Worm (Caenorhabditis elegans) whole organism, L1 larva: ENCODE data around the gene cdk-4.
A peak's percentile ranks its signal among the peaks of the same experiment; 100 is the strongest.

ENCODE experiments used
- C04F5.9 ChIP-seq: sonication (generic microtip); optimal IDR thresholded peaks from 2 replicates; lab custom pipeline; 2016; ENCODE audit warnings: missing genetic modification characterization, missing compliant biosample characterization
- C16A3.4 ChIP-seq: fragments of 150-350 bp; optimal IDR thresholded peaks from 2 replicates; lab custom pipeline; 2014; ENCODE audit warnings: missing biosample characterization, missing genetic modification characterization
- C34B4.2 ChIP-seq: sonication (generic microtip); optimal IDR thresholded peaks from 2 replicates; lab custom pipeline; 2017; ENCODE audit warnings: mild to moderate bottlenecking, missing genetic modification characterization, missing compliant biosample characterization
- F16B12.6 ChIP-seq: fragments of 150-350 bp; optimal IDR thresholded peaks from 2 replicates; lab custom pipeline; 2014; ENCODE audit warnings: missing biosample characterization, missing genetic modification characterization
- aly-2 ChIP-seq: fragments of 150-350 bp; optimal IDR thresholded peaks from 2 replicates; lab custom pipeline; 2014; ENCODE audit warnings: missing biosample characterization, missing genetic modification characterization
- ceh-8 ChIP-seq: fragments of 200-800 bp; sonication (Bioruptor generic); optimal IDR thresholded peaks from 2 replicates; lab custom pipeline; 2018; ENCODE audit warnings: mild to moderate bottlenecking, missing genetic modification characterization, moderate library complexity, missing compliant biosample characterization
- ceh-82 ChIP-seq, 3 experiments: fragments of 150-350 bp in 1 of 3; sonication (generic microtip) in 2 of 3; optimal IDR thresholded peaks; 2 replicates each; lab custom pipeline; 2014 to 2017; ENCODE audit warnings: missing biosample characterization in 3 of 3, missing genetic modification characterization in 3 of 3
- dsc-1 ChIP-seq: sonication (generic microtip); optimal IDR thresholded peaks from 2 replicates; lab custom pipeline; 2016; ENCODE audit warnings: mild to moderate bottlenecking, missing genetic modification characterization, missing compliant biosample characterization
- efl-1 ChIP-seq, 4 experiments: fragments of 150-350 bp; optimal IDR thresholded peaks in 3 of 4; peaks in 1 of 4; 1 replicate in 1 of 4; 2 replicates in 3 of 4; lab custom pipeline; 2014; ENCODE audit warnings: missing biosample characterization in 2 of 4, missing genetic modification characterization in 2 of 4, missing genetic modification reagents in 2 of 4
- egl-13 ChIP-seq: sonication (generic microtip); optimal IDR thresholded peaks from 2 replicates; lab custom pipeline; 2016; ENCODE audit warnings: missing genotype, missing genetic modification reagents, missing genetic modification characterization, missing compliant biosample characterization
- elt-2 ChIP-seq: sonication (generic microtip); optimal IDR thresholded peaks from 2 replicates; lab custom pipeline; 2016; ENCODE audit warnings: missing genetic modification characterization, mild to moderate bottlenecking, inconsistent platforms, missing compliant biosample characterization, missing genetic modification reagents
- elt-3 ChIP-seq, 6 experiments: fragments of 150-350 bp in 1 of 6; sonication (generic microtip); optimal IDR thresholded peaks; 2 replicates each; lab custom pipeline; 2017 to 2018; ENCODE audit warnings: missing biosample characterization in 6 of 6, missing genetic modification characterization in 6 of 6, inconsistent platforms in 1 of 6
- fkh-10 ChIP-seq: sonication (generic microtip); optimal IDR thresholded peaks from 2 replicates; lab custom pipeline; 2017; ENCODE audit warnings: missing biosample characterization, missing genetic modification reagents, missing genetic modification characterization
- fkh-8 ChIP-seq: sonication (generic microtip); optimal IDR thresholded peaks from 2 replicates; lab custom pipeline; 2016; ENCODE audit warnings: mild to moderate bottlenecking, missing genetic modification characterization, missing compliant biosample characterization
- grh-1 ChIP-seq: fragments of 200-800 bp; sonication (Bioruptor generic); IDR thresholded peaks from 2 replicates; pipeline ENCODE4 v1.3.6; 2022; ENCODE audit warnings: missing genetic modification reagents, missing genetic modification characterization, missing compliant biosample characterization
- hlh-17 ChIP-seq: fragments of 200-800 bp; sonication (Bioruptor generic); optimal IDR thresholded peaks from 2 replicates; lab custom pipeline; 2018; ENCODE audit warnings: missing genetic modification characterization, mild to moderate bottlenecking, missing compliant biosample characterization, moderate library complexity, borderline replicate concordance
- hlh-4 ChIP-seq: sonication (generic microtip); optimal IDR thresholded peaks from 2 replicates; lab custom pipeline; 2016; ENCODE audit warnings: mild to moderate bottlenecking, missing genetic modification characterization, missing compliant biosample characterization
- irx-1 ChIP-seq: sonication (generic microtip); optimal IDR thresholded peaks from 2 replicates; lab custom pipeline; 2016; ENCODE audit warnings: missing genetic modification characterization, missing compliant biosample characterization
- lin-14 ChIP-seq: fragments of 200-800 bp; sonication (Bioruptor generic); optimal IDR thresholded peaks from 2 replicates; lab custom pipeline; 2018; ENCODE audit warnings: mild to moderate bottlenecking, missing genetic modification characterization, moderate library complexity, missing compliant biosample characterization
- lir-3 ChIP-seq: sonication (generic microtip); optimal IDR thresholded peaks from 2 replicates; lab custom pipeline; 2016; ENCODE audit warnings: mild to moderate bottlenecking, missing genetic modification characterization, moderate library complexity, missing compliant biosample characterization; ENCODE audit not compliant: poor library complexity
- nhr-28 ChIP-seq: fragments of 150-350 bp; optimal IDR thresholded peaks from 2 replicates; lab custom pipeline; 2014; ENCODE audit warnings: missing biosample characterization, missing genetic modification characterization
- nhr-47 ChIP-seq: sonication (generic microtip); optimal IDR thresholded peaks from 2 replicates; lab custom pipeline; 2016; ENCODE audit warnings: mild to moderate bottlenecking, missing genetic modification characterization, moderate library complexity, missing compliant biosample characterization
- nhr-71 ChIP-seq: sonication (generic microtip); optimal IDR thresholded peaks from 2 replicates; lab custom pipeline; 2016; ENCODE audit warnings: mild to moderate bottlenecking, missing genetic modification characterization, moderate library complexity, missing compliant biosample characterization
- nhr-85 ChIP-seq: sonication (generic microtip); peaks from one replicate; lab custom pipeline; 2016; ENCODE audit warnings: missing genetic modification characterization, inconsistent platforms, missing compliant biosample characterization
- nhr-90 ChIP-seq: sonication (generic microtip); optimal IDR thresholded peaks from 2 replicates; lab custom pipeline; 2016; ENCODE audit warnings: mild to moderate bottlenecking, missing genetic modification characterization, missing compliant biosample characterization; ENCODE audit not compliant: poor library complexity
- pag-3 ChIP-seq: sonication (generic microtip); optimal IDR thresholded peaks from 2 replicates; lab custom pipeline; 2017; ENCODE audit warnings: missing genetic modification characterization, mild to moderate bottlenecking, missing compliant biosample characterization, antibody characterized with exemption, borderline replicate concordance; ENCODE audit not compliant: insufficient read depth
- pax-3 ChIP-seq: fragments of 200-800 bp; sonication (Bioruptor generic); optimal IDR thresholded peaks from 2 replicates; lab custom pipeline; 2018; ENCODE audit warnings: mild to moderate bottlenecking, missing genetic modification characterization, moderate library complexity, missing compliant biosample characterization
- snpc-4 ChIP-seq: fragments of 150-350 bp; optimal IDR thresholded peaks from 2 replicates; lab custom pipeline; 2014; ENCODE audit warnings: missing biosample characterization, missing genetic modification characterization
- sox-4 ChIP-seq: sonication (generic microtip); optimal IDR thresholded peaks from 2 replicates; lab custom pipeline; 2016; ENCODE audit warnings: missing genetic modification characterization, missing compliant biosample characterization
- unc-130 ChIP-seq: fragments of 150-350 bp; optimal IDR thresholded peaks from 2 replicates; lab custom pipeline; 2017; ENCODE audit warnings: missing biosample characterization, missing genetic modification characterization, inconsistent platforms
- ztf-11 ChIP-seq, 2 experiments: sonication (generic microtip); optimal IDR thresholded peaks; 2 replicates each; lab custom pipeline; 2016 to 2017; ENCODE audit warnings: missing genetic modification characterization in 2 of 2, missing biosample characterization in 1 of 2, missing compliant biosample characterization in 1 of 2

The cdk-4 gene

DNA sequence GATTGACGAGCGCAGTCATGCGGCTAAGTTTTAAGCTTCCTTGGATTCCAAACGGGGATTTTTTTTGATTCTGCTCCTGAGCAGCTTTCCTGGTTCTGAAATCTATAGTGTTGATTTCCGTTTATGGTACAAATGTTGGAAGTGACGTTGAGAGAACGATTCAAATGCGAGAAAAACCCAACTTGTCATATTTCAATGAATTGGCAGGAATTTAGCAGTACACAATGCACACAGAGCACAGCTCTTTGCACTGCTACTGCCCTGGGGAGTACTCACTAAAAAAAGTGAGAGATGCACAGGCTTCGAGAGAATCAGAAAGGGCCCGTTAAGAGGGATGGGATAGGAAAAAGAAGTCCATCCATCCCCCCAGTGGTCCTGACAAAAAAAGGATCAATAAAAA lies 18.1 kb downstream of the cdk-4 start, which contains the start of gene sad-1:
sad-1 (minus strand) TSS at position 101 of the 400 bp plus-strand sequence.
- TF ChIP-seq F16B12.6 (tag; lab: Kevin White, UChicago) (no peak), lin-14 (GFP tag; lab: Kevin White, UChicago) (peak; percentile 38), ceh-8 (GFP tag; lab: Kevin White, UChicago) (no peak)

DNA sequence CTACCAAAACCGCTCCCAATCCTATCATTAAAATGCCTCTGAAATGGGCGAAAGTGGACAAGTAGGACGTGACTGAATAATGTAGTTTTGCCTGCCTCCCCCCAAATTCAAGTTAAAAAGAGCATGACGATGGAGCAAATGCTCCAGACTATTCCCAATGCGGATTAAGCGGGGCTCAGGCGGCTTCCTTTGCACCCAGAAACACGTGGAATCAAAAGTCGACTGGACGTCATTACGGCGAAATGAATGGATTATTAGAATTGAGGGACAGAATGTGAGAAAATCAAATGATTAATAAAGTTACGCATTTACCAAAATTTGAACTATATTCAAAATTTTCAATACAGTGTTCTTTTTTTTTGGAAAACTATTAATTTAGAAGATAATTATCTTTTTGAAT lies 18.8 kb downstream of the cdk-4 start:
- peak; percentile 10 for TF ChIP-seq sox-4 (tag; lab: Kevin White, UChicago)
- peak; percentile 39 for TF ChIP-seq nhr-47
- TF ChIP-seq dsc-1 (tag; lab: Kevin White, UChicago): peak; percentile 81
- no peak for TF ChIP-seq unc-130
- no peak for TF ChIP-seq C04F5.9
- TF ChIP-seq nhr-71 (tag; lab: Kevin White, UChicago): peak; percentile 46
- TF ChIP-seq irx-1 (tag; lab: Kevin White, UChicago): no peak
- no peak for TF ChIP-seq lir-3 (tag; lab: Kevin White, UChicago)
- TF ChIP-seq grh-1 (GFP tag; lab: Robert Waterston, UW): no peak
- TF ChIP-seq nhr-28: no peak
- peak; percentile 5 for TF ChIP-seq ceh-8 (GFP tag; lab: Kevin White, UChicago)
- no peak for TF ChIP-seq C34B4.2 (tag; lab: Kevin White, UChicago)
- TF ChIP-seq ceh-82 (tag; optimal IDR thresholded peaks at IDR 0.05; lab: Kevin White, UChicago): no peak
- TF ChIP-seq pax-3 (tag; lab: Kevin White, UChicago): peak; percentile 27
- no peak for TF ChIP-seq snpc-4 (tag; lab: Kevin White, UChicago)
- peak; percentile 79 for TF ChIP-seq fkh-8
- TF ChIP-seq lin-14 (GFP tag; lab: Kevin White, UChicago): peak; percentile 47

DNA sequence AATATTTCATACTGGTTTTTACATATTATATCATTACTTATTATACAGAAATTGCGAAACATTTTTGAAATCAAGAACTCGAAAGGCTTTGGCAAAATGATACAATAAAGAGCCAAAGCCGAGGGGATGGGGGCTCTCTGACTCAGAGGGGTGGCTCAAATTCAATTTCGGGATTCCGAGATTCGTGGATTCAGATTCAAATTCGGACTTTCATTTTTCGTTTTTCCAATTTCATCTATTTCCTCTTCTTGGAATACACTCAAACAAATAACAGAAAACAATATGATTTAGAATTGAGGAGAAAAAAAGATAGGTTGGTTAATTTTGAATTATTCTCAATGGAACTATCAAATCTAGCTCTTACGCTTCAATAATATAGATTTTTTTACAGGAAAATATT lies 19.6 kb downstream of the cdk-4 start:
- peak; percentile 77 for TF ChIP-seq fkh-10
- no peak for TF ChIP-seq elt-3 (tag; optimal IDR thresholded peaks at IDR 0.05; lab: Kevin White, UChicago)
- peak; percentile 31 for TF ChIP-seq nhr-85 (tag; lab: Kevin White, UChicago)
- peak; percentile 41 for TF ChIP-seq lin-14 (GFP tag; lab: Kevin White, UChicago)
- TF ChIP-seq, all 84 proteins: peak for 3

DNA sequence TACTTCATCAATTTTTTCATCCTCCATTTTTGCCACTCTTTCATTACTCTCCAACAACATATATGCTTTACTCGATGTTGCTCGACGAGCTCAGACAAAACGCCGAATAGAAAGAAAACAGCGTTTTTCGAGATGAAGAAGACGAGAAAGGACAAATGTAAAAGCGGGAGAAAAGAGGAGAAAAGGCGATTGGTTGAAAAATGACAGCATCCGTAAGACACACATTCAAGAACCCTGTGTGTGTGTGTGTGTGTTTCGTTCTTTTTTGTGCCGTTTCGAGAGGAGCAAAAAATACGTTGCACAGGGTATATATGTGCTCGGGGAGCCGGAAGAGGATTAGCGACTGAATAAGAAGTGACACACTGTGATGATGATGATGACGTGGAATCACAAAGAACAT lies 24.9 kb downstream of the cdk-4 start:
- TF ChIP-seq fkh-10: peak; percentile 45
- TF ChIP-seq efl-1 (optimal IDR thresholded peaks at IDR 0.05; lab: Kevin White, UChicago): no peak
- peak in 1 of 2 experiments; percentile 56 for TF ChIP-seq efl-1 (GFP tag; optimal IDR thresholded peaks at IDR 0.05 in 1 of 2; lab: Kevin White, UChicago)
- TF ChIP-seq lin-14 (GFP tag; lab: Kevin White, UChicago): peak; percentile 50
- no peak for TF ChIP-seq egl-13 (tag; lab: Kevin White, UChicago)

DNA sequence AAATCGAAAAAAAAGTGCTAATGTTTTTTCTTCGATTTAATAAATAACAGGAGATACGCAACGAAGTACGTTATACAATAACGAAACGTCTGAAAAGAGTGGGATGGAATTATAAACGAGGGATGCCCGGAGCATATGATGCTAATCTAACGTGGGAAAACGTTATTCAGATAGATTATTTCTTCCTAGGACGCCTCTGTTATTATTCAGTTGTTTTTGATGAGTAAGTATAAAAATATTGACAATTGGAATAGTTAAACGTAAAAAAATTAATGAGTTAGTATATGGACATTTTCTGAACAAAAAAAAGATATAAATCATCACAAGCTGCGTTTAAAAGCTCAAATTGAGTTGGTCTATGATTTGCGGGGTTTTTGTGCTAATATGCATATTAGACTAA lies 33.9 kb downstream of the cdk-4 start, which contains the start of gene srd-51:
srd-51 (minus strand) TSS at position 101 of the 400 bp plus-strand sequence.
- TF ChIP-seq ztf-11 (tag; optimal IDR thresholded peaks at IDR 0.05; lab: Kevin White, UChicago): no peak
- no peak for TF ChIP-seq hlh-4
- TF ChIP-seq aly-2 (tag; lab: Kevin White, UChicago): no peak
- no peak for TF ChIP-seq dsc-1 (tag; lab: Kevin White, UChicago)
- TF ChIP-seq nhr-28: no peak
- no peak for TF ChIP-seq hlh-17 (GFP tag; lab: Kevin White, UChicago)
- TF ChIP-seq pag-3 (tag; lab: Kevin White, UChicago): no peak
- no peak for TF ChIP-seq elt-2 (tag; lab: Kevin White, UChicago)
- no peak for TF ChIP-seq C16A3.4 (tag; lab: Kevin White, UChicago)
- TF ChIP-seq nhr-90: no peak
- TF ChIP-seq unc-130: no peak
- TF ChIP-seq, all 84 proteins: peak for 0
